Worm (Caenorhabditis elegans) whole organism, mixed stage, embryonic: ENCODE results near the gene F22E5.21.
"Not testable (repeated sequence)": the region's sequence is repeated elsewhere in the genome, so short reads cannot be mapped to it uniquely, and the experiment has no call there.

ENCODE experiments used
- M03D4.4 ChIP-seq: sonication (generic microtip); optimal IDR thresholded peaks from 2 replicates; lab custom pipeline; 2017; ENCODE audit warnings: mild to moderate bottlenecking, missing genetic modification characterization, missing compliant biosample characterization
- bed-3 ChIP-seq: fragments of 200-800 bp; sonication (Bioruptor generic); optimal IDR thresholded peaks from 3 replicates; lab custom pipeline; 2018; ENCODE audit warnings: mild to moderate bottlenecking, missing genetic modification characterization, moderate library complexity, missing compliant biosample characterization
- blmp-1 ChIP-seq: fragments of 150-350 bp; optimal IDR thresholded peaks from 2 replicates; lab custom pipeline; 2014; ENCODE audit warnings: missing biosample characterization, missing genetic modification characterization
- ceh-39 ChIP-seq: fragments of 150-350 bp; optimal IDR thresholded peaks from 2 replicates; lab custom pipeline; 2014; ENCODE audit warnings: missing biosample characterization, missing genetic modification characterization
- ceh-43 ChIP-seq: fragments of 200-800 bp; sonication (Bioruptor generic); optimal IDR thresholded peaks from 2 replicates; lab custom pipeline; 2018; ENCODE audit warnings: mild to moderate bottlenecking, missing genetic modification characterization, moderate library complexity, missing compliant biosample characterization
- ces-1 ChIP-seq: fragments of 150-350 bp; optimal IDR thresholded peaks from 2 replicates; lab custom pipeline; 2014; ENCODE audit warnings: missing biosample characterization, missing genetic modification reagents, missing genetic modification characterization
- cnd-1 ChIP-seq: fragments of 200-800 bp; sonication (Bioruptor generic); optimal IDR thresholded peaks from 2 replicates; lab custom pipeline; 2018; ENCODE audit warnings: mild to moderate bottlenecking, missing genetic modification characterization, missing compliant biosample characterization
- elt-1 ChIP-seq: sonication (generic microtip); optimal IDR thresholded peaks from 2 replicates; lab custom pipeline; 2017; ENCODE audit warnings: missing genetic modification characterization, mild to moderate bottlenecking, missing compliant biosample characterization, antibody characterized with exemption, moderate library complexity, borderline replicate concordance; ENCODE audit not compliant: insufficient read depth
- elt-3 ChIP-seq: fragments of 150-350 bp; optimal IDR thresholded peaks from 2 replicates; lab custom pipeline; 2014; ENCODE audit warnings: missing biosample characterization, missing genetic modification characterization
- flh-1 ChIP-seq: fragments of 200-800 bp; sonication (Bioruptor generic); optimal IDR thresholded peaks from 2 replicates; lab custom pipeline; 2018; ENCODE audit warnings: mild to moderate bottlenecking, missing genetic modification characterization, moderate library complexity, missing compliant biosample characterization
- ham-2 ChIP-seq: fragments of 200-800 bp; sonication (Bioruptor generic); optimal IDR thresholded peaks from 2 replicates; lab custom pipeline; 2018; ENCODE audit warnings: mild to moderate bottlenecking, missing genetic modification characterization, missing compliant biosample characterization
- hlh-1 ChIP-seq: fragments of 150-350 bp; optimal IDR thresholded peaks from 2 replicates; lab custom pipeline; 2014; ENCODE audit warnings: missing biosample characterization, missing genetic modification reagents, missing genetic modification characterization
- lin-13 ChIP-seq: fragments of 150-350 bp; optimal IDR thresholded peaks from 2 replicates; lab custom pipeline; 2014; ENCODE audit warnings: missing biosample characterization, missing genetic modification characterization
- lin-32 ChIP-seq: fragments of 200-800 bp; sonication (Bioruptor generic); optimal IDR thresholded peaks from 2 replicates; lab custom pipeline; 2018; ENCODE audit warnings: mild to moderate bottlenecking, missing genetic modification characterization, missing compliant biosample characterization
- lsy-2 ChIP-seq: fragments of 150-350 bp; optimal IDR thresholded peaks from 2 replicates; lab custom pipeline; 2014; ENCODE audit warnings: missing biosample characterization, missing genetic modification characterization
- mab-5 ChIP-seq: fragments of 150-350 bp; optimal IDR thresholded peaks from 2 replicates; lab custom pipeline; 2014; ENCODE audit warnings: missing biosample characterization, missing genetic modification characterization
- mep-1 ChIP-seq: fragments of 150-350 bp; optimal IDR thresholded peaks from 2 replicates; lab custom pipeline; 2017; ENCODE audit warnings: missing biosample characterization, missing genetic modification reagents, missing genetic modification characterization, inconsistent platforms
- mls-2 ChIP-seq: sonication (generic microtip); optimal IDR thresholded peaks from 2 replicates; lab custom pipeline; 2016; ENCODE audit warnings: mild to moderate bottlenecking, missing genetic modification characterization, moderate library complexity, missing compliant biosample characterization
- nhr-12 ChIP-seq: fragments of 150-350 bp; optimal IDR thresholded peaks from 2 replicates; lab custom pipeline; 2014; ENCODE audit warnings: missing biosample characterization, missing genetic modification characterization
- nhr-2 ChIP-seq: fragments of 150-350 bp; optimal IDR thresholded peaks from 2 replicates; lab custom pipeline; 2014; ENCODE audit warnings: missing biosample characterization, missing genetic modification characterization
- nhr-237 ChIP-seq: fragments of 150-350 bp; optimal IDR thresholded peaks from 2 replicates; lab custom pipeline; 2014; ENCODE audit warnings: missing biosample characterization, missing genetic modification characterization
- pha-4 ChIP-seq: fragments of 150-350 bp; optimal IDR thresholded peaks from 2 replicates; lab custom pipeline; 2018; ENCODE audit warnings: missing biosample characterization, missing genetic modification reagents, missing genetic modification characterization
- sem-2 ChIP-seq: fragments of 200-800 bp; sonication (Bioruptor generic); optimal IDR thresholded peaks from 2 replicates; lab custom pipeline; 2018; ENCODE audit warnings: mild to moderate bottlenecking, missing genetic modification characterization, missing compliant biosample characterization
- snpc-4 ChIP-seq: fragments of 150-350 bp; optimal IDR thresholded peaks from 2 replicates; lab custom pipeline; 2014; ENCODE audit warnings: missing biosample characterization, missing genetic modification characterization
- sptf-1 ChIP-seq: sonication (generic microtip); optimal IDR thresholded peaks from 2 replicates; lab custom pipeline; 2017; ENCODE audit warnings: mild to moderate bottlenecking, missing genetic modification characterization, moderate library complexity, missing compliant biosample characterization
- tbx-8 ChIP-seq: fragments of 200-800 bp; sonication (Bioruptor generic); optimal IDR thresholded peaks from 2 replicates; lab custom pipeline; 2018; ENCODE audit warnings: mild to moderate bottlenecking, missing genetic modification characterization, moderate library complexity, missing compliant biosample characterization
- unc-120 ChIP-seq: sonication (generic microtip); optimal IDR thresholded peaks from 2 replicates; lab custom pipeline; 2017; ENCODE audit warnings: missing genetic modification characterization, missing compliant biosample characterization; ENCODE audit not compliant: poor library complexity, severe bottlenecking
- unc-39 ChIP-seq: fragments of 150-350 bp; optimal IDR thresholded peaks from 2 replicates; lab custom pipeline; 2014; ENCODE audit warnings: missing biosample characterization, missing genetic modification characterization
- unc-62 ChIP-seq: fragments of 150-350 bp; optimal IDR thresholded peaks from 2 replicates; lab custom pipeline; 2014; ENCODE audit warnings: missing biosample characterization, missing genetic modification reagents, missing genetic modification characterization
- zip-8 ChIP-seq: fragments of 150-350 bp; optimal IDR thresholded peaks from 2 replicates; lab custom pipeline; 2014; ENCODE audit warnings: missing biosample characterization, missing genetic modification characterization
- ztf-11 ChIP-seq: fragments of 150-350 bp; optimal IDR thresholded peaks from 2 replicates; lab custom pipeline; 2014; ENCODE audit warnings: missing biosample characterization, missing genetic modification characterization

Gene F22E5.21

DNA sequence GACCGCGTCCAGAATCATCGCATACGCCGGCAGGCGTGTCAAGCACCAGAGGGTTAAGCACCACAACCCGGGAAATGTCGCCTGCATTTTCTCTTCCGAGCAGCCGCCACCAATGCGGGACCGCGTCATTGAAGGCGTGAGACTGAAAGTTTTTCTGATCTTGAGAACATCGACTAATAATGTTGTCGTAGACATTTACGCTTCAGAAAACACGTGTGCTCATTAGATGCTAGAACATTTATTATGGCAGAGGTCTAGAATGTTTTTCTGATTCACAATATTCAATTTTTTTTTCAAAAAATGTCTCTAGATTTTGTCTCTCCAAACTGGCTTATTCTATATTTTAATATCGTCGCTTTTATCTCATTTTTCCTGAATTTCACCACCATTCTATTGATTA lies 19.3 kb upstream of the F22E5.21 start, which contains the start of gene sri-47:
sri-47 (plus strand) TSS at position 301 of the 400 bp plus-strand sequence.
- TF ChIP-seq sem-2 (GFP tag; lab: Kevin White, UChicago) (no peak), lin-32 (GFP tag; lab: Kevin White, UChicago) (no peak), M03D4.4 (tag; lab: Kevin White, UChicago) (no peak), elt-1 (tag; lab: Kevin White, UChicago) (no peak), bed-3 (GFP tag; lab: Kevin White, UChicago) (no peak), tbx-8 (GFP tag; lab: Kevin White, UChicago) (no peak), hlh-1 (no peak)

DNA sequence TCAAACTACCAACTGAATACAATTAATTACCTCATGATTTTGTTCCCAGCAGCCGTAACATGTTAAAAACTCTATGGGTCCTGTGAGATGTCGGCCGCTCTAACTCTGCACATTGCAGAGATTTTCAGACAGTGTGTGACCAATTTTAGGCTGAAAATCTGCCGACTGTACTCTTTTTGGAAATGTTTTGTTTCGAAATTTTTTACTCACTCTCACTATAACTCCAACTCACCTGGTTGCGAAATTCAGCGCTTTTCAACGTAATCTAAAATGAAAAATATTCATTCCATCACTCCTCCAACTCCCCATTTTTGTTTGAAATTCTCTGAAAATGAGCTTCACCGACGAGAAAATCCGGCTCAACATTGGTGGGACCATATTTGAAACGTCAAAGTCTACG lies 12.3 kb upstream of the F22E5.21 start, which contains the start of the genes F22E5.13 and F22E5.6:
F22E5.13 (minus strand) TSS at position 101 of the 400 bp plus-strand sequence.
F22E5.6 (plus strand) TSS at position 297 of the 400 bp plus-strand sequence.
- TF ChIP-seq lsy-2 (tag; lab: Kevin White, UChicago) (no peak), mab-5 (tag; lab: Kevin White, UChicago) (no peak), lin-13 (no peak)

DNA sequence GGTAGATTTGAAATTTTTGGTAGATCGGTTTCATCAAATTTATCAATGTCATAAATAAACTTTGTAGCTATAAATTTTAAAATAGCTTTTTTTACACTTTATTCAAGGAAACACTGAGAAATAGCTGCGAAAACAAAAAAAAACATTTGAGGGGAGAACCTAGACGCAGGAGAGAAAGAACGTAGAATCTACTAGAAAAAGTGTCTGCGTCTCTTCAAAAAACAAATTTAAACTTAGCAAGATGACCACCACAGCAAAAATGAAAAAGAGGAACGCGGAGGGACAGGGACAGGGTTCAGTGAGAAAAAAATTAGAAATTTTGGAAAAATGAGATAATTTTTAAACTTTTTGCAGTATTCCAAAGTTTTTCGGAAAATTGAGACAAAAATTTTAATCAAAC lies 11.8 kb upstream of the F22E5.21 start:
- TF ChIP-seq lin-32 (GFP tag; lab: Kevin White, UChicago) (no peak), sptf-1 (tag; lab: Kevin White, UChicago) (no peak), zip-8 (no peak), unc-120 (tag; lab: Kevin White, UChicago) (no peak), lin-13 (no peak)

DNA sequence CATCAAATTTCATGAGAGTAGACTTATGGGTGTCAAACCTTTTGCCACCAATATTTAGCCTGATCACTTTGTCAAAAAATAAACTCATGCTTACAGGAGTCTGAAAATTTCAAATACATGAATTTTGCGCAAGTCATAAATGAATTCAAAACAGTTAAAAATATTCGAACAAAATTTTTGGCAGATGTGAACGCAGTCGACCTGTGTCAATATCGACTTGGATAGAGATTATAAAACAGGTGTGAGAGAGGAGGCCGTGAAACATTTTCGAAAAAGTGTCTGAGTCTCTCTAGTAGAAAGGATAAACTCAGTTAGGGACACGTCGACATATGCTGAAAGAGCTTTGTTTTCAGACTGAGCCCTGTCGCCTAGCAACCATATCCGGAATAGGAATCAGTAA lies 9.5 kb upstream of the F22E5.21 start, which contains the start of gene F22E5.12:
F22E5.12 (minus strand) TSS at position 101 of the 400 bp plus-strand sequence.
- TF ChIP-seq sptf-1 (tag; lab: Kevin White, UChicago); pha-4 (tag; lab: Kevin White, UChicago); ham-2 (GFP tag; lab: Kevin White, UChicago): not testable (repeated sequence)

DNA sequence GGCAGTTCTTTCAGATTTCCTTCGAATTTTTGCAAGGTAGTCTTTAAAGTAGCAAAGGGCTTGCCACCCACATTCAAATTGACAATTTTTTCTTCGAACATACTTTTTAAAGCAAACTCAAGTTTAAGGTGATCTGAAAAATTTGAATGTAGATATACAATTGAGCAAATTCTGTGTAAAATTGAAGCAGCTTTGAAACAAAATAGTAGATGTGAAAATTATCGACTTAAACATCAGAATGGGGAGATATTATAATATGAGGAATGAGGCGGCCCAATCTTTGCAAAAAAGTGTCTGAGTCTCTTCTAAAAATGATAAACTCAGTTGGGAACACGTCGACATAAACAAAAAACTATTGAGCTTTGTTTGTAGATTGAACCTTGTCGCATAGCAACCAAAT lies 7.2 kb upstream of the F22E5.21 start, which contains the start of gene F22E5.11:
F22E5.11 (minus strand) TSS at position 101 of the 400 bp plus-strand sequence.
- TF ChIP-seq mab-5 (tag; lab: Kevin White, UChicago) (no peak), pha-4 (tag; lab: Kevin White, UChicago) (no peak), nhr-2 (tag; lab: Kevin White, UChicago) (no peak), mep-1 (tag; lab: Kevin White, UChicago) (no peak), lin-13 (no peak), ztf-11 (tag; lab: Kevin White, UChicago) (no peak), unc-62 (GFP tag; lab: Kevin White, UChicago) (no peak), ham-2 (GFP tag; lab: Kevin White, UChicago) (no peak), ceh-43 (GFP tag; lab: Kevin White, UChicago) (no peak), mls-2 (no peak), M03D4.4 (tag; lab: Kevin White, UChicago) (no peak), zip-8 (no peak), flh-1 (no peak), sptf-1 (tag; lab: Kevin White, UChicago) (no peak), sem-2 (GFP tag; lab: Kevin White, UChicago) (no peak), tbx-8 (GFP tag; lab: Kevin White, UChicago) (no peak), elt-3 (tag; lab: Kevin White, UChicago) (no peak), ceh-39 (no peak), ces-1 (GFP tag; lab: Kevin White, UChicago) (no peak)

DNA sequence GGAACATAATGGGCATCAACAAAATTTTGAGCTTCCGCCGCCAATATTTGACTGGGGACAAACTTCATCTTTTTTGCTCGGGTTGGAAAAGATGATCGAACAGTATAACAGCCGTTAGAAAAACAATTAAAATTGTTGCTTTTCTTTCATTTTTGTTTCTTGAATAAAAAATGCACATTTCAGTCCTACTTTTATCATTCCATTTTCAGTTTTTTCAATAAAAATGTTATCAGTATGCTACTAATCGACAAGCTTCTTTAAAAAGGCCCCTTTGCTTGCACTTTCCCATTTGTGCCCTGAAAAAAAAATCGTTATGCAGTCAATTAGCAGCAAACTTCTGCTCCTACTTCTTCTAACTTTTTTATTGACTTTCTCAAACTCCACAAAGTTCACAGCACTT lies 4.5 kb upstream of the F22E5.21 start, which contains the start of gene F22E5.7:
F22E5.7 (plus strand) TSS at position 301 of the 400 bp plus-strand sequence.
- TF ChIP-seq pha-4 (tag; lab: Kevin White, UChicago) (no peak), nhr-12 (tag; lab: Kevin White, UChicago) (no peak), mep-1 (tag; lab: Kevin White, UChicago) (no peak), mls-2 (no peak), lin-32 (GFP tag; lab: Kevin White, UChicago) (no peak), flh-1 (no peak), unc-120 (tag; lab: Kevin White, UChicago) (no peak), hlh-1 (no peak), sptf-1 (tag; lab: Kevin White, UChicago) (no peak), unc-39 (tag; lab: Kevin White, UChicago) (no peak), cnd-1 (tag; lab: Kevin White, UChicago) (no peak), ztf-11 (tag; lab: Kevin White, UChicago) (no peak), blmp-1 (no peak), nhr-237 (tag; lab: Kevin White, UChicago) (no peak), snpc-4 (no peak), tbx-8 (GFP tag; lab: Kevin White, UChicago) (no peak)
